Worm (Caenorhabditis elegans): ENCODE measurements around the gene sri-26.

sri-26 gene

DNA sequence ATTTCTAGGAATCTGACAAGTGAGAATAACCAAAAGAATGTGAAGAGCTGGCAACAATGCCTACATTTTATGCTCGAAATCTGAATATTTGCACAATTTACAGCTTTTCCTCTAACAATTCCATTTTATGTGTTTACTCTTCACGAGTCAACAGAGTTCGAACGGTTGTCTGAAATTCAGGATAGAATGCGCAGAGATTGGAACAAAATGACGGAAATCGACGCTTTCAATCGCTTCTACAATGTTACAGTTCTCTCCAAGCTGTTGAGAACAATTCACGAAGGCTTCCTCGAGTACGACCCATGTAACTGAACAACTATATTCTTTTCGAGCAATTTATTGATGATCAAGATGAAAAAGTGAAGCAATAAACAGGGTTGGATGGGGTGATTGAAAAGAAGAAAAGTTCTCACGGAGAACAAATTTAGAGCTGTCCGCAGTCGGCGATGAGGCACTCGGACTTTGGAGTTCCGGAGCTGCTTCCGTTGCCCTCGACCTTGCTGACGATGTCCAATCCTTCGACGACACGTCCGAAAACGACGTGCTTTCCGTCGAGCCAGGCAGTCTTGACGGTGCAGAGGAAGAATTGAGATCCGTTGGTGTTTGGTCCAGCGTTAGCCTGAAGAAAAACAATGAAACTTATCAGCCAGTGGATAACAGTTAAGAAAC lies 28.9 kb upstream of the sri-26 start, which contains the start of gene Y75B12B.3:
TSS of gene Y75B12B.3 (minus strand) at position 21 of the 669 bp plus-strand sequence.
- TF ChIP-seq nhr-237 (tag; optimal IDR thresholded peaks at IDR 0.05) (no peak), nhr-25 (tag; optimal IDR thresholded peaks at IDR 0.05) (peak; percentile 31), ZK546.5 (tag; optimal IDR thresholded peaks at IDR 0.05) (no peak), nhr-23 (tag; optimal IDR thresholded peaks at IDR 0.05) (no peak), nhr-67 (tag; optimal IDR thresholded peaks at IDR 0.05) (no peak), nhr-77 (tag; optimal IDR thresholded peaks at IDR 0.05) (no peak), pha-4 (tag; optimal IDR thresholded peaks at IDR 0.05) (peak; percentile 46), sea-2 (GFP tag; optimal IDR thresholded peaks at IDR 0.05) (no peak), mml-1 (tag; optimal IDR thresholded peaks at IDR 0.05) (no peak), ama-1 (optimal IDR thresholded peaks at IDR 0.05) (peak; percentile 86)

- TF ChIP-seq nhr-11 (tag; optimal IDR thresholded peaks at IDR 0.05) (no peak), egl-5 (tag; optimal IDR thresholded peaks at IDR 0.05) (peak; percentile 51), sea-2 (GFP tag; optimal IDR thresholded peaks at IDR 0.05) (no peak), nhr-43 (tag; optimal IDR thresholded peaks at IDR 0.05; ENCODE audit: poor library complexity, severe bottlenecking) (peak; percentile 76), egl-27 (tag; optimal IDR thresholded peaks at IDR 0.05) (peak; percentile 49), fos-1 (tag; optimal IDR thresholded peaks at IDR 0.05) (no peak), tbx-2 (tag; optimal IDR thresholded peaks at IDR 0.05) (peak; percentile 68), nhr-77 (tag; optimal IDR thresholded peaks at IDR 0.05) (peak; percentile 0), jun-1 (tag; optimal IDR thresholded peaks at IDR 0.05) (peak; percentile 86), elt-1 (tag; optimal IDR thresholded peaks at IDR 0.05) (no peak), nfya-1 (tag; optimal IDR thresholded peaks at IDR 0.05; ENCODE audit: insufficient read depth) (peak; percentile 74), nhr-12 (tag; optimal IDR thresholded peaks at IDR 0.05) (no peak), pha-4 (tag; optimal IDR thresholded peaks at IDR 0.05) (peak; percentile 97), nhr-23 (tag; optimal IDR thresholded peaks at IDR 0.05) (peak; percentile 74), R02D3.7 (tag; optimal IDR thresholded peaks at IDR 0.05) (peak; percentile 7), snpc-4 (tag; optimal IDR thresholded peaks at IDR 0.05) (peak; percentile 59), nhr-25 (tag; optimal IDR thresholded peaks at IDR 0.05) (peak; percentile 79), nhr-28 (tag; optimal IDR thresholded peaks at IDR 0.05) (no peak), pqm-1 (tag; optimal IDR thresholded peaks at IDR 0.05) (peak; percentile 73), lin-15B (tag; optimal IDR thresholded peaks at IDR 0.05) (peak; percentile 85), hmg-11 (tag; optimal IDR thresholded peaks at IDR 0.05) (peak; percentile 68), lsy-12 (tag; optimal IDR thresholded peaks at IDR 0.05) (peak; percentile 69), ceh-28 (tag; optimal IDR thresholded peaks at IDR 0.05) (peak; percentile 47), fkh-2 (tag; optimal IDR thresholded peaks at IDR 0.05) (no peak), elt-2 (tag; optimal IDR thresholded peaks at IDR 0.05) (peak; percentile 92), lin-39 (tag; optimal IDR thresholded peaks at IDR 0.05) (no peak), zag-1 (tag; optimal IDR thresholded peaks at IDR 0.05) (no peak), daf-12 (tag; optimal IDR thresholded peaks at IDR 0.05) (no peak), unc-62 (GFP tag; optimal IDR thresholded peaks at IDR 0.05) (no peak)
Measured at ce11 chrV:15187083-15188057, 27.9 kb upstream of the sri-26 start, which contains the start of the genes cyn-7 and bath-36. Gene cyn-7 (minus strand): TSS chrV:15187378. Gene bath-36 (plus strand): TSS chrV:15187888.

- TF ChIP-seq nfya-1 (tag; optimal IDR thresholded peaks at IDR 0.05; ENCODE audit: insufficient read depth) = peak; percentile 93
- TF ChIP-seq ceh-9 (tag; optimal IDR thresholded peaks at IDR 0.05) = no peak
- TF ChIP-seq jun-1 (tag; optimal IDR thresholded peaks at IDR 0.05) = peak; percentile 73
- TF ChIP-seq lin-15B (tag; optimal IDR thresholded peaks at IDR 0.05) = peak; percentile 98
- peak; percentile 86 for TF ChIP-seq snpc-4 (tag; optimal IDR thresholded peaks at IDR 0.05)
- TF ChIP-seq aly-2 (tag; optimal IDR thresholded peaks at IDR 0.05) = no peak
- TF ChIP-seq R02D3.7 (tag; optimal IDR thresholded peaks at IDR 0.05) = peak; percentile 77
- no peak for TF ChIP-seq daf-12 (tag; optimal IDR thresholded peaks at IDR 0.05)
- peak; percentile 71 for TF ChIP-seq lin-39 (tag; optimal IDR thresholded peaks at IDR 0.05)
- TF ChIP-seq mdl-1 (tag; optimal IDR thresholded peaks at IDR 0.05) = no peak
- TF ChIP-seq hmg-11 (tag; optimal IDR thresholded peaks at IDR 0.05) = peak; percentile 65
- peak; percentile 86 for TF ChIP-seq nhr-25 (tag; optimal IDR thresholded peaks at IDR 0.05)
- peak; percentile 97 for TF ChIP-seq nhr-23 (tag; optimal IDR thresholded peaks at IDR 0.05)
- no peak for TF ChIP-seq nhr-77 (tag; optimal IDR thresholded peaks at IDR 0.05)
- TF ChIP-seq pqm-1 (tag; optimal IDR thresholded peaks at IDR 0.05) = peak; percentile 58
- TF ChIP-seq nhr-11 (tag; optimal IDR thresholded peaks at IDR 0.05) = no peak
- peak; percentile 35 for TF ChIP-seq fkh-10 (GFP tag; optimal IDR thresholded peaks at IDR 0.05)
- TF ChIP-seq ceh-82 (tag; optimal IDR thresholded peaks at IDR 0.05) = no peak
- TF ChIP-seq skn-1 (tag; optimal IDR thresholded peaks at IDR 0.05) = peak; percentile 91
- peak; percentile 79 for TF ChIP-seq ceh-28 (tag; optimal IDR thresholded peaks at IDR 0.05)
- TF ChIP-seq elt-1 (tag; optimal IDR thresholded peaks at IDR 0.05) = peak; percentile 58
- peak; percentile 23 for TF ChIP-seq tbx-2 (tag; optimal IDR thresholded peaks at IDR 0.05)
- TF ChIP-seq ztf-4 (tag; optimal IDR thresholded peaks at IDR 0.05) = no peak
- peak; percentile 69 for TF ChIP-seq ama-1 (optimal IDR thresholded peaks at IDR 0.05)
- peak; percentile 38 for TF ChIP-seq egl-27 (tag; optimal IDR thresholded peaks at IDR 0.05)
- peak; percentile 98 for TF ChIP-seq pha-4 (tag; optimal IDR thresholded peaks at IDR 0.05)
- TF ChIP-seq nhr-12 (tag; optimal IDR thresholded peaks at IDR 0.05) = no peak
- peak; percentile 80 for TF ChIP-seq nhr-43 (tag; optimal IDR thresholded peaks at IDR 0.05; ENCODE audit: poor library complexity, severe bottlenecking)
- peak; percentile 55 for TF ChIP-seq elt-2 (tag; optimal IDR thresholded peaks at IDR 0.05)
- TF ChIP-seq egl-5 (tag; optimal IDR thresholded peaks at IDR 0.05) = peak; percentile 70
- TF ChIP-seq lsy-12 (tag; optimal IDR thresholded peaks at IDR 0.05) = peak; percentile 63
- TF ChIP-seq nhr-76 (tag; optimal IDR thresholded peaks at IDR 0.05) = no peak
Measured at ce11 chrV:15189567-15189966, 25.7 kb upstream of the sri-26 start, which contains the start of gene cyn-3. Gene cyn-3 (plus strand): TSS chrV:15189927.

Measured in whole organism, L3 larva.